Worm (Caenorhabditis elegans) whole organism, mixed stage, embryonic: ENCODE data around the gene C27F2.6.

Experiments
- M03D4.4 ChIP-seq: sonication (generic microtip); optimal IDR thresholded peaks from 2 replicates; lab custom pipeline; 2017; ENCODE audit warnings: mild to moderate bottlenecking, missing genetic modification characterization, missing compliant biosample characterization
- bed-3 ChIP-seq: fragments of 200-800 bp; sonication (Bioruptor generic); optimal IDR thresholded peaks from 3 replicates; lab custom pipeline; 2018; ENCODE audit warnings: mild to moderate bottlenecking, missing genetic modification characterization, moderate library complexity, missing compliant biosample characterization
- blmp-1 ChIP-seq: fragments of 150-350 bp; optimal IDR thresholded peaks from 2 replicates; lab custom pipeline; 2014; ENCODE audit warnings: missing biosample characterization, missing genetic modification characterization
- ceh-39 ChIP-seq: fragments of 150-350 bp; optimal IDR thresholded peaks from 2 replicates; lab custom pipeline; 2014; ENCODE audit warnings: missing biosample characterization, missing genetic modification characterization
- ceh-43 ChIP-seq: fragments of 200-800 bp; sonication (Bioruptor generic); optimal IDR thresholded peaks from 2 replicates; lab custom pipeline; 2018; ENCODE audit warnings: mild to moderate bottlenecking, missing genetic modification characterization, moderate library complexity, missing compliant biosample characterization
- ceh-83 ChIP-seq: fragments of 200-800 bp; sonication (Bioruptor generic); optimal IDR thresholded peaks from 2 replicates; lab custom pipeline; 2018; ENCODE audit warnings: mild to moderate bottlenecking, missing genetic modification characterization, missing compliant biosample characterization
- ces-1 ChIP-seq: fragments of 150-350 bp; optimal IDR thresholded peaks from 2 replicates; lab custom pipeline; 2014; ENCODE audit warnings: missing biosample characterization, missing genetic modification reagents, missing genetic modification characterization
- cnd-1 ChIP-seq: fragments of 200-800 bp; sonication (Bioruptor generic); optimal IDR thresholded peaks from 2 replicates; lab custom pipeline; 2018; ENCODE audit warnings: mild to moderate bottlenecking, missing genetic modification characterization, missing compliant biosample characterization
- drap-1 ChIP-seq: fragments of 200-800 bp; sonication (Bioruptor generic); optimal IDR thresholded peaks from 3 replicates; lab custom pipeline; 2018; ENCODE audit warnings: mild to moderate bottlenecking, missing genetic modification characterization, missing compliant biosample characterization
- elt-1 ChIP-seq: sonication (generic microtip); optimal IDR thresholded peaks from 2 replicates; lab custom pipeline; 2017; ENCODE audit warnings: missing genetic modification characterization, mild to moderate bottlenecking, missing compliant biosample characterization, antibody characterized with exemption, moderate library complexity, borderline replicate concordance; ENCODE audit not compliant: insufficient read depth
- elt-3 ChIP-seq: fragments of 150-350 bp; optimal IDR thresholded peaks from 2 replicates; lab custom pipeline; 2014; ENCODE audit warnings: missing biosample characterization, missing genetic modification characterization
- flh-1 ChIP-seq: fragments of 200-800 bp; sonication (Bioruptor generic); optimal IDR thresholded peaks from 2 replicates; lab custom pipeline; 2018; ENCODE audit warnings: mild to moderate bottlenecking, missing genetic modification characterization, moderate library complexity, missing compliant biosample characterization
- ham-2 ChIP-seq: fragments of 200-800 bp; sonication (Bioruptor generic); optimal IDR thresholded peaks from 2 replicates; lab custom pipeline; 2018; ENCODE audit warnings: mild to moderate bottlenecking, missing genetic modification characterization, missing compliant biosample characterization
- hlh-1 ChIP-seq: fragments of 150-350 bp; optimal IDR thresholded peaks from 2 replicates; lab custom pipeline; 2014; ENCODE audit warnings: missing biosample characterization, missing genetic modification reagents, missing genetic modification characterization
- lin-13 ChIP-seq: fragments of 150-350 bp; optimal IDR thresholded peaks from 2 replicates; lab custom pipeline; 2014; ENCODE audit warnings: missing biosample characterization, missing genetic modification characterization
- lin-32 ChIP-seq: fragments of 200-800 bp; sonication (Bioruptor generic); optimal IDR thresholded peaks from 2 replicates; lab custom pipeline; 2018; ENCODE audit warnings: mild to moderate bottlenecking, missing genetic modification characterization, missing compliant biosample characterization
- lsy-2 ChIP-seq: fragments of 150-350 bp; optimal IDR thresholded peaks from 2 replicates; lab custom pipeline; 2014; ENCODE audit warnings: missing biosample characterization, missing genetic modification characterization
- mep-1 ChIP-seq: fragments of 150-350 bp; optimal IDR thresholded peaks from 2 replicates; lab custom pipeline; 2017; ENCODE audit warnings: missing biosample characterization, missing genetic modification reagents, missing genetic modification characterization, inconsistent platforms
- nhr-2 ChIP-seq: fragments of 150-350 bp; optimal IDR thresholded peaks from 2 replicates; lab custom pipeline; 2014; ENCODE audit warnings: missing biosample characterization, missing genetic modification characterization
- nhr-237 ChIP-seq: fragments of 150-350 bp; optimal IDR thresholded peaks from 2 replicates; lab custom pipeline; 2014; ENCODE audit warnings: missing biosample characterization, missing genetic modification characterization
- nhr-28 ChIP-seq: fragments of 150-350 bp; optimal IDR thresholded peaks from 2 replicates; lab custom pipeline; 2014; ENCODE audit warnings: missing biosample characterization, missing genetic modification characterization
- pha-4 ChIP-seq: fragments of 150-350 bp; optimal IDR thresholded peaks from 2 replicates; lab custom pipeline; 2018; ENCODE audit warnings: missing biosample characterization, missing genetic modification reagents, missing genetic modification characterization
- sem-2 ChIP-seq: fragments of 200-800 bp; sonication (Bioruptor generic); optimal IDR thresholded peaks from 2 replicates; lab custom pipeline; 2018; ENCODE audit warnings: mild to moderate bottlenecking, missing genetic modification characterization, missing compliant biosample characterization
- snpc-4 ChIP-seq: fragments of 150-350 bp; optimal IDR thresholded peaks from 2 replicates; lab custom pipeline; 2014; ENCODE audit warnings: missing biosample characterization, missing genetic modification characterization
- sptf-1 ChIP-seq: sonication (generic microtip); optimal IDR thresholded peaks from 2 replicates; lab custom pipeline; 2017; ENCODE audit warnings: mild to moderate bottlenecking, missing genetic modification characterization, moderate library complexity, missing compliant biosample characterization
- tbx-8 ChIP-seq: fragments of 200-800 bp; sonication (Bioruptor generic); optimal IDR thresholded peaks from 2 replicates; lab custom pipeline; 2018; ENCODE audit warnings: mild to moderate bottlenecking, missing genetic modification characterization, moderate library complexity, missing compliant biosample characterization
- unc-120 ChIP-seq: sonication (generic microtip); optimal IDR thresholded peaks from 2 replicates; lab custom pipeline; 2017; ENCODE audit warnings: missing genetic modification characterization, missing compliant biosample characterization; ENCODE audit not compliant: poor library complexity, severe bottlenecking
- unc-39 ChIP-seq: fragments of 150-350 bp; optimal IDR thresholded peaks from 2 replicates; lab custom pipeline; 2014; ENCODE audit warnings: missing biosample characterization, missing genetic modification characterization
- unc-62 ChIP-seq: fragments of 150-350 bp; optimal IDR thresholded peaks from 2 replicates; lab custom pipeline; 2014; ENCODE audit warnings: missing biosample characterization, missing genetic modification reagents, missing genetic modification characterization
- zip-8 ChIP-seq: fragments of 150-350 bp; optimal IDR thresholded peaks from 2 replicates; lab custom pipeline; 2014; ENCODE audit warnings: missing biosample characterization, missing genetic modification characterization
- ztf-11 ChIP-seq: fragments of 150-350 bp; optimal IDR thresholded peaks from 2 replicates; lab custom pipeline; 2014; ENCODE audit warnings: missing biosample characterization, missing genetic modification characterization

Gene C27F2.6

ce11 chrIII:5012460-5012859 lies 32.2 kb upstream of the C27F2.6 start:
- TF ChIP-seq ztf-11 (tag; lab: Kevin White, UChicago) (no peak), snpc-4 (no peak)
- TF ChIP-seq, all 35 proteins: peak for 0

- TF ChIP-seq flh-1 (GFP tag; lab: Kevin White, UChicago) (no peak), hlh-1 (tag; lab: Kevin White, UChicago) (no peak), drap-1 (GFP tag; lab: Kevin White, UChicago) (no peak), nhr-237 (tag; lab: Kevin White, UChicago) (no peak), nhr-2 (tag; lab: Kevin White, UChicago) (no peak), elt-3 (tag; lab: Kevin White, UChicago) (no peak), ztf-11 (tag; lab: Kevin White, UChicago) (no peak), nhr-28 (tag; lab: Kevin White, UChicago) (no peak), sem-2 (GFP tag; lab: Kevin White, UChicago) (no peak), ceh-43 (GFP tag; lab: Kevin White, UChicago) (no peak), pha-4 (tag; lab: Kevin White, UChicago) (no peak), lin-32 (no peak), lin-13 (tag; lab: Kevin White, UChicago) (no peak), cnd-1 (tag; lab: Kevin White, UChicago) (no peak), M03D4.4 (tag; lab: Kevin White, UChicago) (no peak), unc-39 (no peak), zip-8 (tag; lab: Kevin White, UChicago) (no peak)
Measured at ce11 chrIII:5010723-5011122, 30.5 kb upstream of the C27F2.6 start.

- TF ChIP-seq ztf-11 (tag; lab: Kevin White, UChicago): no peak
- no peak for TF ChIP-seq ham-2 (GFP tag; lab: Kevin White, UChicago)
- TF ChIP-seq mep-1 (tag; lab: Kevin White, UChicago): no peak
Measured at ce11 chrIII:5008730-5009129, 28.5 kb upstream of the C27F2.6 start, which contains the start of gene R144.11. Gene R144.11 (minus strand): TSS chrIII:5008830.

- TF ChIP-seq bed-3 (GFP tag; lab: Kevin White, UChicago) (no peak), cnd-1 (tag; lab: Kevin White, UChicago) (no peak), flh-1 (GFP tag; lab: Kevin White, UChicago) (no peak), hlh-1 (tag; lab: Kevin White, UChicago) (no peak), blmp-1 (no peak), nhr-2 (tag; lab: Kevin White, UChicago) (no peak), snpc-4 (no peak), lin-32 (no peak), elt-1 (tag; lab: Kevin White, UChicago) (no peak), unc-120 (no peak), nhr-28 (tag; lab: Kevin White, UChicago) (no peak), tbx-8 (GFP tag; lab: Kevin White, UChicago) (no peak), zip-8 (tag; lab: Kevin White, UChicago) (no peak), M03D4.4 (tag; lab: Kevin White, UChicago) (no peak), ham-2 (GFP tag; lab: Kevin White, UChicago) (no peak), sptf-1 (tag; lab: Kevin White, UChicago) (no peak), sem-2 (GFP tag; lab: Kevin White, UChicago) (no peak)
Measured at ce11 chrIII:5006881-5007280, 26.6 kb upstream of the C27F2.6 start, which contains the start of gene R144.12. Gene R144.12 (minus strand): TSS chrIII:5006981.

ce11 chrIII:5004621-5005020 lies 24.4 kb upstream of the C27F2.6 start, which contains the start of gene R144.6:
Gene R144.6 (minus strand): TSS chrIII:5004721.
- TF ChIP-seq blmp-1: no peak
- TF ChIP-seq lsy-2 (tag; lab: Kevin White, UChicago): no peak
- TF ChIP-seq, all 35 proteins: peak for 0

- TF ChIP-seq blmp-1: no peak
- no peak for TF ChIP-seq nhr-237 (tag; lab: Kevin White, UChicago)
- no peak for TF ChIP-seq ham-2 (GFP tag; lab: Kevin White, UChicago)
- no peak for TF ChIP-seq unc-62 (GFP tag; lab: Kevin White, UChicago)
- no peak for TF ChIP-seq mep-1 (tag; lab: Kevin White, UChicago)
- no peak for TF ChIP-seq lin-13 (tag; lab: Kevin White, UChicago)
- TF ChIP-seq ceh-83 (GFP tag; lab: Kevin White, UChicago): no peak
- TF ChIP-seq nhr-28 (tag; lab: Kevin White, UChicago): no peak
- TF ChIP-seq elt-3 (tag; lab: Kevin White, UChicago): no peak
- TF ChIP-seq zip-8 (tag; lab: Kevin White, UChicago): no peak
- no peak for TF ChIP-seq unc-120
- no peak for TF ChIP-seq ztf-11 (tag; lab: Kevin White, UChicago)
- TF ChIP-seq ces-1: no peak
- TF ChIP-seq ceh-39 (tag; lab: Kevin White, UChicago): no peak
- no peak for TF ChIP-seq hlh-1 (tag; lab: Kevin White, UChicago)
Measured at ce11 chrIII:5002231-5002630, 22.0 kb upstream of the C27F2.6 start, which contains the start of gene R144.10. Gene R144.10 (minus strand): TSS chrIII:5002331.
